Worm (Caenorhabditis elegans) whole organism, L4 larva: ENCODE measurements around the gene nspc-20.

ENCODE experiments used
- D1046.2 ChIP-seq: fragments of 200-800 bp; sonication (Bioruptor generic); IDR thresholded peaks from 2 replicates; pipeline ENCODE4 v1.3.6; 2022; ENCODE audit warnings: missing genetic modification characterization, missing compliant biosample characterization
- F37D6.2 ChIP-seq: sonication (generic microtip); optimal IDR thresholded peaks from 2 replicates; lab custom pipeline; 2016; ENCODE audit warnings: mild to moderate bottlenecking, missing genetic modification characterization, missing compliant biosample characterization
- T20F7.1 ChIP-seq: fragments of 200-800 bp; sonication (Bioruptor generic); optimal IDR thresholded peaks from 2 replicates; lab custom pipeline; 2018; ENCODE audit warnings: mild to moderate bottlenecking, missing genetic modification characterization, missing compliant biosample characterization
- Y48G9A.11 ChIP-seq: fragments of 200-800 bp; sonication (Bioruptor generic); IDR thresholded peaks from 2 replicates; pipeline ENCODE4 v1.3.6; 2022; ENCODE audit warnings: missing genetic modification reagents, missing genetic modification characterization, missing compliant biosample characterization
- Y75B8A.6 ChIP-seq: fragments of 200-800 bp; sonication (Bioruptor generic); IDR thresholded peaks from 2 replicates; pipeline ENCODE4 v1.3.6; 2022; ENCODE audit warnings: missing genetic modification reagents, missing genetic modification characterization, missing compliant biosample characterization
- aha-1 ChIP-seq: fragments of 150-350 bp; peaks from one replicate; lab custom pipeline; 2014; ENCODE audit warnings: missing biosample characterization, missing genetic modification characterization
- aly-2 ChIP-seq: sonication (generic microtip); optimal IDR thresholded peaks from 2 replicates; lab custom pipeline; 2018; ENCODE audit warnings: missing biosample characterization, missing genetic modification characterization
- attf-4 ChIP-seq: sonication (generic microtip); optimal IDR thresholded peaks from 3 replicates; lab custom pipeline; 2017; ENCODE audit warnings: missing biosample characterization, missing genetic modification characterization
- ceh-20 ChIP-seq: fragments of 200-800 bp; sonication (Bioruptor generic); IDR thresholded peaks from 2 replicates; pipeline ENCODE4 v1.3.6; 2022; ENCODE audit warnings: missing genetic modification reagents, missing genetic modification characterization, missing compliant biosample characterization
- ces-1 ChIP-seq: fragments of 150-350 bp; sonication (generic microtip); optimal IDR thresholded peaks from 4 replicates; lab custom pipeline; 2014; ENCODE audit warnings: missing biosample characterization, missing genetic modification reagents, missing genetic modification characterization
- daf-16 ChIP-seq, 3 experiments: sonication (generic microtip); optimal IDR thresholded peaks; 2 replicates each; lab custom pipeline; 2016 to 2017; ENCODE audit warnings: missing genetic modification characterization in 3 of 3, missing genetic modification reagents in 3 of 3, mild to moderate bottlenecking in 2 of 3, missing compliant biosample characterization in 2 of 3, missing biosample characterization in 1 of 3, moderate library complexity in 1 of 3
- dmd-6 ChIP-seq: fragments of 200-800 bp; sonication (Bioruptor generic); IDR thresholded peaks from 2 replicates; pipeline ENCODE4 v1.3.6; 2022; ENCODE audit warnings: missing genetic modification reagents, missing genetic modification characterization, missing compliant biosample characterization
- fkh-10 ChIP-seq: fragments of 150-350 bp; optimal IDR thresholded peaks from 2 replicates; lab custom pipeline; 2014; ENCODE audit warnings: missing biosample characterization, missing genetic modification reagents, missing genetic modification characterization
- fos-1 ChIP-seq: fragments of 150-350 bp; optimal IDR thresholded peaks from 2 replicates; lab custom pipeline; 2014; ENCODE audit warnings: missing biosample characterization, missing genetic modification characterization
- hlh-30 ChIP-seq: sonication (generic microtip); optimal IDR thresholded peaks from 2 replicates; lab custom pipeline; 2017; ENCODE audit warnings: antibody characterized with exemption, mild to moderate bottlenecking, missing genetic modification characterization, missing compliant biosample characterization; ENCODE audit not compliant: insufficient read depth
- lin-13 ChIP-seq: fragments of 150-350 bp; optimal IDR thresholded peaks from 2 replicates; lab custom pipeline; 2014; ENCODE audit warnings: missing biosample characterization, missing genetic modification reagents, missing genetic modification characterization
- lin-15B ChIP-seq: fragments of 150-350 bp; sonication (generic microtip); optimal IDR thresholded peaks from 3 replicates; lab custom pipeline; 2014; ENCODE audit warnings: missing biosample characterization, missing genetic modification characterization
- lin-39 ChIP-seq: fragments of 150-350 bp; optimal IDR thresholded peaks from 2 replicates; lab custom pipeline; 2014; ENCODE audit warnings: missing biosample characterization, missing genetic modification reagents, missing genetic modification characterization
- lir-3 ChIP-seq: sonication (generic microtip); optimal IDR thresholded peaks from 2 replicates; lab custom pipeline; 2016; ENCODE audit warnings: mild to moderate bottlenecking, missing genetic modification characterization, missing compliant biosample characterization
- lsy-2 ChIP-seq, 2 experiments: fragments of 150-350 bp in 1 of 2; sonication (generic microtip) in 1 of 2; optimal IDR thresholded peaks; 2 replicates each; lab custom pipeline; 2014 to 2017; ENCODE audit warnings: missing biosample characterization in 2 of 2, missing genetic modification characterization in 2 of 2
- madf-5 ChIP-seq, 2 experiments: fragments of 200-800 bp; sonication (Bioruptor generic); IDR thresholded peaks; 2 replicates each; pipeline ENCODE4 v1.3.6; 2022; ENCODE audit warnings: missing compliant biosample characterization in 2 of 2, missing genetic modification characterization in 2 of 2
- madf-9 ChIP-seq: fragments of 200-800 bp; sonication (Bioruptor generic); conservative IDR thresholded peaks from 2 replicates; pipeline ENCODE4 v1.3.6; 2022; ENCODE audit warnings: missing genetic modification reagents, missing genetic modification characterization, missing compliant biosample characterization
- mdl-1 ChIP-seq, 2 experiments: fragments of 150-350 bp in 1 of 2; sonication (generic microtip) in 1 of 2; optimal IDR thresholded peaks; 2 replicates each; lab custom pipeline; 2014 to 2017; ENCODE audit warnings: missing biosample characterization in 2 of 2, missing genetic modification characterization in 2 of 2
- mes-2 ChIP-seq: sonication (generic microtip); optimal IDR thresholded peaks from 2 replicates; lab custom pipeline; 2016; ENCODE audit warnings: missing genotype, mild to moderate bottlenecking, missing genetic modification characterization, missing compliant biosample characterization; ENCODE audit not compliant: poor library complexity, severe bottlenecking
- mxl-2 ChIP-seq: fragments of 200-800 bp; sonication (Bioruptor generic); conservative IDR thresholded peaks from 2 replicates; pipeline ENCODE4 v1.3.6; 2022; ENCODE audit warnings: missing genetic modification reagents, missing genetic modification characterization, missing compliant biosample characterization
- mxl-3 ChIP-seq: fragments of 200-800 bp; sonication (Bioruptor generic); optimal IDR thresholded peaks from 2 replicates; lab custom pipeline; 2018; ENCODE audit warnings: mild to moderate bottlenecking, missing genetic modification characterization, missing compliant biosample characterization
- nhr-41 ChIP-seq: fragments of 200-800 bp; sonication (Bioruptor generic); IDR thresholded peaks from 2 replicates; pipeline ENCODE4 v1.3.6; 2022; ENCODE audit warnings: missing genetic modification reagents, missing genetic modification characterization, missing compliant biosample characterization
- nhr-42 ChIP-seq: fragments of 200-800 bp; sonication (Bioruptor generic); IDR thresholded peaks from 2 replicates; pipeline ENCODE4 v1.3.6; 2022; ENCODE audit warnings: missing genetic modification characterization, missing compliant biosample characterization
- pha-4 ChIP-seq, 2 experiments: fragments of 150-350 bp in 1 of 2; fragments of 200-800 bp in 1 of 2; sonication (Bioruptor generic) in 1 of 2; IDR thresholded peaks in 1 of 2; optimal IDR thresholded peaks in 1 of 2; 2 replicates each; pipeline versions ENCODE4 v1.3.6 to Lab custom; 2014 to 2022; ENCODE audit warnings: missing genetic modification characterization in 2 of 2, missing genetic modification reagents in 2 of 2, missing biosample characterization in 1 of 2, missing compliant biosample characterization in 1 of 2
- php-3 ChIP-seq: fragments of 200-800 bp; sonication (Bioruptor generic); IDR thresholded peaks from 2 replicates; pipeline ENCODE4 v1.3.6; 2022; ENCODE audit warnings: missing genetic modification reagents, missing genetic modification characterization, missing compliant biosample characterization
- sdz-12 ChIP-seq: fragments of 200-800 bp; sonication (Bioruptor generic); optimal IDR thresholded peaks from 2 replicates; lab custom pipeline; 2018; ENCODE audit warnings: mild to moderate bottlenecking, missing genetic modification characterization, missing compliant biosample characterization
- snpc-4 ChIP-seq: fragments of 150-350 bp; optimal IDR thresholded peaks from 2 replicates; lab custom pipeline; 2014; ENCODE audit warnings: missing biosample characterization, missing genetic modification characterization
- tag-97 ChIP-seq: fragments of 200-800 bp; sonication (Bioruptor generic); IDR thresholded peaks from 2 replicates; pipeline ENCODE4 v1.3.6; 2022; ENCODE audit warnings: missing genetic modification characterization, missing compliant biosample characterization
- unc-62 ChIP-seq, 3 experiments: fragments of 150-350 bp in 1 of 3; sonication (generic microtip); optimal IDR thresholded peaks in 2 of 3; peaks in 1 of 3; 1 replicate in 1 of 3; 2 replicates in 2 of 3; lab custom pipeline; 2014 to 2017; ENCODE audit warnings: missing biosample characterization in 3 of 3, missing genetic modification characterization in 3 of 3, missing genetic modification reagents in 3 of 3, missing genotype in 1 of 3
- zag-1 ChIP-seq: fragments of 150-350 bp; optimal IDR thresholded peaks from 2 replicates; lab custom pipeline; 2014; ENCODE audit warnings: missing biosample characterization, missing genetic modification characterization
- zfp-2 ChIP-seq: sonication (generic microtip); optimal IDR thresholded peaks from 2 replicates; lab custom pipeline; 2016; ENCODE audit warnings: mild to moderate bottlenecking, missing genetic modification characterization, missing compliant biosample characterization
- zfp-3 ChIP-seq: fragments of 200-800 bp; sonication (Bioruptor generic); conservative IDR thresholded peaks from 2 replicates; pipeline ENCODE4 v1.3.6; 2022; ENCODE audit warnings: missing genetic modification reagents, missing genetic modification characterization, missing compliant biosample characterization
- zip-2 ChIP-seq: fragments of 150-350 bp; optimal IDR thresholded peaks from 2 replicates; lab custom pipeline; 2014; ENCODE audit warnings: missing biosample characterization, missing genetic modification characterization
- ztf-11 ChIP-seq: fragments of 150-350 bp; optimal IDR thresholded peaks from 2 replicates; lab custom pipeline; 2014; ENCODE audit warnings: missing biosample characterization, missing genetic modification characterization

The nspc-20 gene

DNA sequence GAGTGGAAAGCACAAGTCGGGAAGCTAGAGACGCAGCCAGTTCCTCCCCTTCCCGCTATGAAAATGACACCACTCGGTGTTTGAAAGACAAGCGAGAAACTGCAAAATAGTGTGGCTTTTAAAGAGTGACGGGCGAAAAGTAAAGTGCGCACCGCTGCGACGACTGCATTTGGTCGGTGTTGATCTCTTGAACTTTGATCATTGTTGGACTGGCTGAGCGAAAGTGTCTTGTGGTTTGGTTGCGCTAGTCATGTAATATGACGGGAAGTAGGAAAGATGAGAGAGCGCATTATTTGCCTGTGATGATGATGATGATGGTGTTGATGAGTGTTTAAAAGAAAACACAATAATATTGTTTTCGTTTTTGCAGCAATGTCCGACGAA lies 30.3 kb upstream of the nspc-20 start (continued):
- TF ChIP-seq mdl-1 (tag; optimal IDR thresholded peaks at IDR 0.05; lab: Kevin White, UChicago) (peak; percentile 92 to 97), mxl-3 (GFP tag; lab: Kevin White, UChicago) (peak; percentile 69), nhr-41 (GFP tag; lab: Robert Waterston, UW) (peak; percentile 44; the same call in 1 of the 2 replicates), lin-13 (GFP tag; lab: Kevin White, UChicago) (peak; percentile 59), php-3 (GFP tag; lab: Robert Waterston, UW) (0 out of 2 replicates have a peak, but pooled peaks have one; percentile 48), unc-62 (GFP tag; optimal IDR thresholded peaks at IDR 0.05 in 1 of 2; lab: Kevin White, UChicago) (peak; percentile 21 to 100), unc-62 (tag; optimal IDR thresholded peaks at IDR 0.05; lab: Kevin White, UChicago) (no peak), lin-39 (tag; lab: Kevin White, UChicago) (no peak), zag-1 (tag; lab: Kevin White, UChicago) (no peak), mes-2 (tag; lab: Kevin White, UChicago) (peak; percentile 65), mxl-2 (no peak)

DNA sequence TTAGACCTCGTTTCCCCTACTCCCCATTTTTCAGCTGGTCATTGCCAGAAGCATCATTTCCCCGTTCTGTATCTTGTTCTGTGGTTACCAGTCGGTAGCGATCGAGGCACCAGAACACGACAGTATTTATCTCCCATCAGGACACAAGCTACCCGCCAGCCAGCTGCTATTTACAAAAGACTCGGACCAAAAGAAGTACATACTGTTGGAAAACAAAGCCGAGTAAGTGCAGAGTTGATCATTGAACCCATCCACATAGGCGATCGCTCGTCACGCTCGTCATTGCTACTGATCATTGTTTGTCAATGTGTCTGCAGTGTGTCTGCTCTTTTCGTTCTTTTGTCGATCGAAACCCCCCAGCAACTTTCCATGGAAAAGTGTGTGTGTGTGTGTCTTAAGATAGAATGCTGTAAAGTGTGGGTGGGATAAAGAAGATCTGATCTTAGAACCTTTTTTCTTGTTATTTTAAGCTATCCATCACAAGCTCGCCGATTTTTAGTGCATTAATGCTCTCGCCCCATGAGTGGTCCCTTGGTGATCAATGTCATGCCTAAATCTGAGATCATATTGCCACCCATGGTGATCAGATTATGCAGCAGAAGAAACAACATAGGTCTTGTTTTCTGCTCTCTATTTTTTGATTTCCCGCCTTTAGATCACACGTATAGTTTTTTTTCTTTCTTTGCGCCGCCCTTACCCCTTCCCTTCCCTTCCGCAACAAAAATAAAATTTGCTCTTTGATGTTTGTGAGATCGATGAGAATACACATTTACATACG lies 29.7 kb upstream of the nspc-20 start:
- TF ChIP-seq daf-16 (GFP tag; optimal IDR thresholded peaks at IDR 0.05; lab: Kevin White, UChicago) (no peak), daf-16 (tag; optimal IDR thresholded peaks at IDR 0.05; lab: Kevin White, UChicago) (no peak), nhr-42 (no peak), tag-97 (GFP tag; lab: Robert Waterston, UW) (no peak), pha-4 (GFP tag; IDR thresholded peaks at IDR 0.05; lab: Robert Waterston, UW) (no peak), pha-4 (tag; optimal IDR thresholded peaks at IDR 0.05; lab: Kevin White, UChicago) (peak; percentile 67), madf-5 (GFP tag; IDR thresholded peaks at IDR 0.05; lab: Robert Waterston, UW) (0 out of 4 replicates have a peak, but pooled peaks of 1 of the 2 experiments have one; percentile 26), sdz-12 (no peak), nhr-41 (GFP tag; lab: Robert Waterston, UW) (peak; percentile 17; the same call in 1 of the 2 replicates), lin-39 (tag; lab: Kevin White, UChicago) (no peak), zfp-3 (no peak), ces-1 (no peak), zfp-2 (no peak), attf-4 (tag; lab: Kevin White, UChicago) (peak; percentile 43), zip-2 (tag; lab: Kevin White, UChicago) (no peak), lir-3 (tag; lab: Kevin White, UChicago) (no peak), madf-9 (GFP tag; lab: Robert Waterston, UW) (no peak), php-3 (GFP tag; lab: Robert Waterston, UW) (no peak), D1046.2 (GFP tag; lab: Robert Waterston, UW) (no peak)

DNA sequence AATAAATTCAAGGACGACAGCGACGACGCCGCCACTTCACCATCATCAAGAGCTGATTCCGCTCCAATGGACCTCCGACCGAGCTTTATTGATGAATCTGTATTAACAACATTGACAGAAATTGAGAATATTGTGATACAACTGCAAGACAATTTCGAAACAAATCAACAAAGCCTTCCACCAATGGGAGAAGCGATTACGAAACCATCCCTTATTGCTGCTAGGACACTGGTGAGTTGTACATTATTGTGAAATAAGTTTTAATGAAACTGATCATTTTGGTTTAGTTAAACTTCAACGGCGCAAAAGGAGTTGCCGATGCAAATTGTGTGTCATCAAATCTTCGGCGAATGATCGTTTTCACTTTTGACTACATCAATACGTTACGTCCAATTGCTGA lies 29.1 kb upstream of the nspc-20 start:
- TF ChIP-seq fkh-10 (GFP tag; lab: Kevin White, UChicago) (no peak), fos-1 (tag; lab: Kevin White, UChicago) (no peak), snpc-4 (tag; lab: Kevin White, UChicago) (no peak), dmd-6 (no peak), hlh-30 (tag; lab: Kevin White, UChicago) (no peak), lin-15B (tag; lab: Kevin White, UChicago) (no peak), daf-16 (GFP tag; optimal IDR thresholded peaks at IDR 0.05; lab: Kevin White, UChicago) (no peak), daf-16 (tag; optimal IDR thresholded peaks at IDR 0.05; lab: Kevin White, UChicago) (no peak), ztf-11 (tag; lab: Kevin White, UChicago) (no peak), Y75B8A.6 (GFP tag; lab: Robert Waterston, UW) (no peak), T20F7.1 (GFP tag; lab: Kevin White, UChicago) (no peak), lsy-2 (tag; optimal IDR thresholded peaks at IDR 0.05; lab: Kevin White, UChicago) (no peak), ceh-20 (GFP tag; lab: Robert Waterston, UW) (no peak), F37D6.2 (tag; lab: Kevin White, UChicago) (no peak), aha-1 (tag; lab: Kevin White, UChicago) (no peak), aly-2 (tag; lab: Kevin White, UChicago) (no peak), pha-4 (GFP tag; IDR thresholded peaks at IDR 0.05; lab: Robert Waterston, UW) (no peak), pha-4 (tag; optimal IDR thresholded peaks at IDR 0.05; lab: Kevin White, UChicago) (no peak), Y48G9A.11 (GFP tag; lab: Robert Waterston, UW) (no peak)
